Worm (Caenorhabditis elegans): ENCODE measurements around the gene C07B5.4.

ce11 chrX:9548890-9549289, 19.4 kb downstream of the C07B5.4 start:
- TF ChIP-seq T22C8.4 (GFP tag; IDR thresholded peaks at IDR 0.05): no peak
- TF ChIP-seq med-1 (GFP tag; optimal IDR thresholded peaks at IDR 0.05; ENCODE audit: insufficient read depth): no peak
- no peak for TF ChIP-seq klf-2 (GFP tag; conservative IDR thresholded peaks at IDR 0.05)
